Worm (Caenorhabditis elegans): ENCODE measurements around the gene Y49E10.10.

ce11 chrIII:12414533-12414932, 19.3 kb downstream of the Y49E10.10 start:
- TF ChIP-seq ama-1 (optimal IDR thresholded peaks at IDR 0.05) (no peak), B0310.2 (tag; optimal IDR thresholded peaks at IDR 0.05) (no peak), tbx-11 (GFP tag; IDR thresholded peaks at IDR 0.05) (no peak), hnd-1 (tag; optimal IDR thresholded peaks at IDR 0.05) (no peak)
